Comparison of ENCODE assay signal across 1 fruit fly cellular context in genomic region chr3L:8974478-8975477, dm6.
TF ChIP-seq lines count a peak whose summit lies in the region.

Gene pix (minus strand): TSS chr3L:8974765.
Gene Srp68 (plus strand): TSS chr3L:8975046.

TF ChIP-seq in whole organism, embryonic, 481 proteins besides CTCF, POLR2A, EP300 and RAD21 (continued from another document and continues in another):
- TF ChIP-seq CG16813 (GFP tag; IDR thresholded peaks at IDR 0.05; lab: Robert Waterston, UW; ENCODE audit: partially characterized antibody) (peak; percentile 88), Hr78 (GFP tag; optimal IDR thresholded peaks at IDR 0.05; lab: Kevin White, UChicago) (no peak), Nf-YA (GFP tag; IDR thresholded peaks at IDR 0.05; lab: Robert Waterston, UW) (no peak), Atf3 (GFP tag; optimal IDR thresholded peaks at IDR 0.05; lab: Kevin White, UChicago) (no peak), Dll (GFP tag; IDR thresholded peaks at IDR 0.05; lab: Robert Waterston, UW; ENCODE audit: partially characterized antibody) (peak; percentile 92), CG11560 (tag; IDR thresholded peaks at IDR 0.05; lab: Robert Waterston, UW) (no peak), Neu2 (GFP tag; optimal IDR thresholded peaks at IDR 0.05; lab: Kevin White, UChicago; ENCODE audit: borderline replicate concordance) (no peak), CG10321 (GFP tag; IDR thresholded peaks at IDR 0.05; lab: Robert Waterston, UW) (no peak), trem (tag; optimal IDR thresholded peaks at IDR 0.05; lab: Kevin White, UChicago) (peak; percentile 85), Bgb (GFP tag; IDR thresholded peaks at IDR 0.05; lab: Robert Waterston, UW; ENCODE audit: partially characterized antibody) (peak; percentile 47; the same call in 1 of the 2 replicates), CG14860 (GFP tag; IDR thresholded peaks at IDR 0.05; lab: Robert Waterston, UW; ENCODE audit: partially characterized antibody) (peak; percentile 80), mam (GFP tag; optimal IDR thresholded peaks at IDR 0.05; lab: Kevin White, UChicago) (peak; percentile 39), CG6765 (GFP tag; optimal IDR thresholded peaks at IDR 0.05; lab: Kevin White, UChicago) (peak; percentile 71), CG15269 (tag; optimal IDR thresholded peaks at IDR 0.05; lab: Kevin White, UChicago) (no peak), crp (GFP tag; optimal IDR thresholded peaks at IDR 0.05; lab: Kevin White, UChicago) (peak in 1 of 2 experiments; percentile 36), Abd-B (GFP tag; optimal IDR thresholded peaks at IDR 0.05; lab: Kevin White, UChicago) (peak; percentile 83), Myb (GFP tag; optimal IDR thresholded peaks at IDR 0.05; lab: Kevin White, UChicago) (peak; percentile 16), Lim3 (GFP tag; IDR thresholded peaks at IDR 0.05; lab: Robert Waterston, UW) (no peak), CG8388 (GFP tag; optimal IDR thresholded peaks at IDR 0.05; lab: Kevin White, UChicago) (no peak), Sox102F (GFP tag; optimal IDR thresholded peaks at IDR 0.05; lab: Kevin White, UChicago) (no peak), zen (tag; optimal IDR thresholded peaks at IDR 0.05; lab: Kevin White, UChicago) (peak; percentile 47), Mes4 (GFP tag; optimal IDR thresholded peaks at IDR 0.05; lab: Kevin White, UChicago) (peak; percentile 1), CG18599 (GFP tag; optimal IDR thresholded peaks at IDR 0.05; lab: Kevin White, UChicago) (no peak), Vsx1 (GFP tag; optimal IDR thresholded peaks at IDR 0.05; lab: Kevin White, UChicago) (no peak), Scr (GFP tag; IDR thresholded peaks at IDR 0.05; lab: Robert Waterston, UW; ENCODE audit: partially characterized antibody) (peak; percentile 93), Xbp1 (GFP tag; optimal IDR thresholded peaks at IDR 0.05; lab: Kevin White, UChicago) (peak; percentile 72), Sry-δ (GFP tag; optimal IDR thresholded peaks at IDR 0.05; lab: Kevin White, UChicago) (peak; percentile 84), sima (GFP tag; optimal IDR thresholded peaks at IDR 0.05; lab: Kevin White, UChicago) (no peak), Bdp1 (GFP tag; optimal IDR thresholded peaks at IDR 0.05; lab: Kevin White, UChicago) (peak; percentile 50), gro (GFP tag; optimal IDR thresholded peaks at IDR 0.05; lab: Kevin White, UChicago) (no peak), CG3281 (GFP tag; optimal IDR thresholded peaks at IDR 0.05; lab: Kevin White, UChicago) (peak; percentile 46), tio (GFP tag; optimal IDR thresholded peaks at IDR 0.05; lab: Kevin White, UChicago) (no peak), CG9817 (tag; optimal IDR thresholded peaks at IDR 0.05; lab: Kevin White, UChicago) (peak; percentile 66), ken (GFP tag; IDR thresholded peaks at IDR 0.05; lab: Robert Waterston, UW) (0 out of 3 replicates have a peak, but pooled peaks have one; percentile 48), Rx (GFP tag; IDR thresholded peaks at IDR 0.05; lab: Robert Waterston, UW) (no peak), btn (GFP tag; optimal IDR thresholded peaks at IDR 0.05; lab: Kevin White, UChicago) (no peak), ara (GFP tag; IDR thresholded peaks at IDR 0.05; lab: Robert Waterston, UW) (no peak), CHES-1-like (GFP tag; optimal IDR thresholded peaks at IDR 0.05; lab: Kevin White, UChicago) (peak; percentile 45), ash1 (GFP tag; optimal IDR thresholded peaks at IDR 0.05; lab: Kevin White, UChicago) (no peak), grn (GFP tag; optimal IDR thresholded peaks at IDR 0.05; lab: Kevin White, UChicago) (no peak), CG6272 (GFP tag; IDR thresholded peaks at IDR 0.05; lab: Robert Waterston, UW) (peak; percentile 47; the same call in 1 of the 2 replicates), tin (GFP tag; optimal IDR thresholded peaks at IDR 0.05; lab: Kevin White, UChicago) (peak; percentile 57), CG6854 (GFP tag; optimal IDR thresholded peaks at IDR 0.05; lab: Kevin White, UChicago) (no peak), CG4424 (GFP tag; optimal IDR thresholded peaks at IDR 0.05; lab: Kevin White, UChicago) (peak; percentile 74), Hand (GFP tag; optimal IDR thresholded peaks at IDR 0.05; lab: Kevin White, UChicago) (no peak), Asciz (GFP tag; optimal IDR thresholded peaks at IDR 0.05; lab: Kevin White, UChicago) (no peak), fd3F (GFP tag; optimal IDR thresholded peaks at IDR 0.05; lab: Kevin White, UChicago) (peak; percentile 43), CG14014 (GFP tag; IDR thresholded peaks at IDR 0.05; lab: Robert Waterston, UW) (no peak; the same call in 1 of the 2 replicates), ATbp (GFP tag; optimal IDR thresholded peaks at IDR 0.05; lab: Kevin White, UChicago) (no peak), rib (GFP tag; IDR thresholded peaks at IDR 0.05; lab: Robert Waterston, UW) (no peak), Dref (GFP tag; IDR thresholded peaks at IDR 0.05; lab: Robert Waterston, UW) (peak; percentile 61), CG11247 (GFP tag; IDR thresholded peaks at IDR 0.05; lab: Robert Waterston, UW) (no peak), cad (GFP tag; optimal IDR thresholded peaks at IDR 0.05; lab: Kevin White, UChicago) (no peak), sc (optimal IDR thresholded peaks at IDR 0.05; lab: Kevin White, UChicago) (no peak), sc (GFP tag; optimal IDR thresholded peaks at IDR 0.05; lab: Kevin White, UChicago) (no peak), CG10274 (GFP tag; optimal IDR thresholded peaks at IDR 0.05; lab: Kevin White, UChicago) (no peak), slou (GFP tag; optimal IDR thresholded peaks at IDR 0.05; lab: Kevin White, UChicago) (peak; percentile 57), CG4820 (GFP tag; optimal IDR thresholded peaks at IDR 0.05; lab: Kevin White, UChicago) (peak; percentile 37), B-H2 (GFP tag; optimal IDR thresholded peaks at IDR 0.05; lab: Kevin White, UChicago) (peak; percentile 34), CG2202 (tag; optimal IDR thresholded peaks at IDR 0.05; lab: Kevin White, UChicago) (no peak), CG17568 (GFP tag; optimal IDR thresholded peaks at IDR 0.05; lab: Kevin White, UChicago) (no peak), sens (GFP tag; lab: Kevin White, UChicago) (peak; percentile 91), Poxn (GFP tag; IDR thresholded peaks at IDR 0.05; lab: Robert Waterston, UW) (no peak), CG12219 (GFP tag; optimal IDR thresholded peaks at IDR 0.05; lab: Kevin White, UChicago) (no peak), E2f1 (GFP tag; IDR thresholded peaks at IDR 0.05; lab: Robert Waterston, UW) (no peak), fd102C (GFP tag; optimal IDR thresholded peaks at IDR 0.05; lab: Kevin White, UChicago) (no peak), luna (GFP tag; optimal IDR thresholded peaks at IDR 0.05; lab: Kevin White, UChicago) (no peak), CG13123 (GFP tag; optimal IDR thresholded peaks at IDR 0.05; lab: Kevin White, UChicago) (peak; percentile 34), CG12942 (GFP tag; optimal IDR thresholded peaks at IDR 0.05; lab: Kevin White, UChicago) (peak; percentile 31), ham (GFP tag; IDR thresholded peaks at IDR 0.05; lab: Robert Waterston, UW) (no peak), tap (tag; optimal IDR thresholded peaks at IDR 0.05; lab: Kevin White, UChicago) (no peak), hth (optimal IDR thresholded peaks at IDR 0.05; lab: Kevin White, UChicago) (no peak), CG9876 (GFP tag; optimal IDR thresholded peaks at IDR 0.05; lab: Kevin White, UChicago) (no peak), kah (GFP tag; optimal IDR thresholded peaks at IDR 0.05; lab: Kevin White, UChicago) (peak; percentile 26), row (GFP tag; IDR thresholded peaks at IDR 0.05; lab: Robert Waterston, UW) (peak; percentile 94), CG10543 (GFP tag; optimal IDR thresholded peaks at IDR 0.05; lab: Kevin White, UChicago) (peak; percentile 81), ranshi (GFP tag; IDR thresholded peaks at IDR 0.05; lab: Robert Waterston, UW) (peak; percentile 38; the same call in 1 of the 2 replicates), Dp (GFP tag; optimal IDR thresholded peaks at IDR 0.05; lab: Kevin White, UChicago) (peak; percentile 23), tgo (GFP tag; IDR thresholded peaks at IDR 0.05; lab: Robert Waterston, UW) (peak; percentile 44; the same call in 1 of the 3 replicates), CG12071 (GFP tag; optimal IDR thresholded peaks at IDR 0.05; lab: Kevin White, UChicago) (no peak), CG9215 (GFP tag; IDR thresholded peaks at IDR 0.05; lab: Robert Waterston, UW) (peak; percentile 73; the same call in 1 of the 2 replicates), pfk (GFP tag; optimal IDR thresholded peaks at IDR 0.05; lab: Kevin White, UChicago) (no peak), twi (tag; optimal IDR thresholded peaks at IDR 0.05; lab: Kevin White, UChicago) (peak; percentile 63), p53 (GFP tag; optimal IDR thresholded peaks at IDR 0.05; lab: Kevin White, UChicago) (peak; percentile 66), Ssrp (tag; optimal IDR thresholded peaks at IDR 0.05; lab: Kevin White, UChicago) (peak; percentile 34), CG5245 (GFP tag; optimal IDR thresholded peaks at IDR 0.05; lab: Kevin White, UChicago) (peak; percentile 18), Fer2 (tag; optimal IDR thresholded peaks at IDR 0.05; lab: Kevin White, UChicago) (peak; percentile 59), CG6654 (GFP tag; optimal IDR thresholded peaks at IDR 0.05; lab: Kevin White, UChicago) (no peak), CG11504 (tag; optimal IDR thresholded peaks at IDR 0.05; lab: Kevin White, UChicago) (no peak), dan (GFP tag; IDR thresholded peaks at IDR 0.05; lab: Robert Waterston, UW) (no peak), pzg (GFP tag; optimal IDR thresholded peaks at IDR 0.05; lab: Kevin White, UChicago) (peak; percentile 45), CG30020 (tag; optimal IDR thresholded peaks at IDR 0.05; lab: Kevin White, UChicago) (peak; percentile 78), exex (tag; optimal IDR thresholded peaks at IDR 0.05; lab: Kevin White, UChicago) (peak; percentile 44), sob (GFP tag; IDR thresholded peaks at IDR 0.05; lab: Robert Waterston, UW) (peak; percentile 66), Taf1 (GFP tag; IDR thresholded peaks at IDR 0.05; lab: Robert Waterston, UW) (no peak), Hr3 (GFP tag; optimal IDR thresholded peaks at IDR 0.05; lab: Kevin White, UChicago) (peak; percentile 74), CG1529 (GFP tag; optimal IDR thresholded peaks at IDR 0.05; lab: Kevin White, UChicago) (peak; percentile 55), eyg (GFP tag; optimal IDR thresholded peaks at IDR 0.05; lab: Kevin White, UChicago) (no peak), Lpt (GFP tag; optimal IDR thresholded peaks at IDR 0.05; lab: Kevin White, UChicago) (no peak), MTF-1 (GFP tag; optimal IDR thresholded peaks at IDR 0.05; lab: Kevin White, UChicago; ENCODE audit: borderline replicate concordance) (no peak), CG18476 (GFP tag; optimal IDR thresholded peaks at IDR 0.05; lab: Kevin White, UChicago) (peak; percentile 40), CG1602 (GFP tag; optimal IDR thresholded peaks at IDR 0.05; lab: Kevin White, UChicago) (peak; percentile 53), CG6689 (GFP tag; IDR thresholded peaks at IDR 0.05; lab: Robert Waterston, UW) (no peak), CG4707 (GFP tag; optimal IDR thresholded peaks at IDR 0.05; lab: Kevin White, UChicago) (no peak), CG32532 (GFP tag; IDR thresholded peaks at IDR 0.05; lab: Robert Waterston, UW) (0 out of 2 replicates have a peak, but pooled peaks have one; percentile 29), toy (GFP tag; IDR thresholded peaks at IDR 0.05; lab: Robert Waterston, UW) (no peak), sd (tag; optimal IDR thresholded peaks at IDR 0.05; lab: Kevin White, UChicago) (no peak), crc (GFP tag; optimal IDR thresholded peaks at IDR 0.05; lab: Kevin White, UChicago) (peak; percentile 20), gfzf (GFP tag; optimal IDR thresholded peaks at IDR 0.05; lab: Kevin White, UChicago) (no peak), corto (GFP tag; optimal IDR thresholded peaks at IDR 0.05; lab: Kevin White, UChicago) (no peak), jing (GFP tag; optimal IDR thresholded peaks at IDR 0.05; lab: Kevin White, UChicago) (no peak), BEAF-32 (GFP tag; optimal IDR thresholded peaks at IDR 0.05; lab: Kevin White, UChicago) (peak; percentile 97), CG4328 (GFP tag; optimal IDR thresholded peaks at IDR 0.05; lab: Kevin White, UChicago) (peak; percentile 64), CG8924 (tag; optimal IDR thresholded peaks at IDR 0.05; lab: Kevin White, UChicago) (peak; percentile 75), unc-4 (GFP tag; IDR thresholded peaks at IDR 0.05; lab: Robert Waterston, UW; ENCODE audit: partially characterized antibody) (peak; percentile 78), CG11456 (GFP tag; IDR thresholded peaks at IDR 0.05; lab: Robert Waterston, UW) (no peak), sug (tag; optimal IDR thresholded peaks at IDR 0.05; lab: Kevin White, UChicago) (peak; percentile 79), ase (GFP tag; IDR thresholded peaks at IDR 0.05; lab: Robert Waterston, UW) (no peak), seq (GFP tag; IDR thresholded peaks at IDR 0.05; lab: Robert Waterston, UW) (no peak), Xrp1 (GFP tag; IDR thresholded peaks at IDR 0.05; lab: Robert Waterston, UW) (peak; percentile 59; the same call in 1 of the 2 replicates), Kr (GFP tag; optimal IDR thresholded peaks at IDR 0.05; lab: Kevin White, UChicago) (no peak), CG17802 (tag; optimal IDR thresholded peaks at IDR 0.05; lab: Kevin White, UChicago) (no peak), CG14050 (GFP tag; IDR thresholded peaks at IDR 0.05; lab: Robert Waterston, UW) (no peak), otp (GFP tag; IDR thresholded peaks at IDR 0.05; lab: Robert Waterston, UW) (no peak), NFAT (GFP tag; IDR thresholded peaks at IDR 0.05; lab: Robert Waterston, UW) (0 out of 2 replicates have a peak, but pooled peaks have one; percentile 34), Med (GFP tag; lab: Kevin White, UChicago) (peak; percentile 82), CG11398 (GFP tag; optimal IDR thresholded peaks at IDR 0.05; lab: Kevin White, UChicago) (no peak), z (GFP tag; IDR thresholded peaks at IDR 0.05; lab: Robert Waterston, UW) (no peak), onecut (GFP tag; IDR thresholded peaks at IDR 0.05; lab: Robert Waterston, UW) (0 out of 2 replicates have a peak, but pooled peaks have one; percentile 17), CG15696 (tag; optimal IDR thresholded peaks at IDR 0.05; lab: Kevin White, UChicago) (peak; percentile 66), cato (GFP tag; optimal IDR thresholded peaks at IDR 0.05; lab: Kevin White, UChicago; ENCODE audit: borderline replicate concordance) (peak; percentile 41), CG14441 (GFP tag; IDR thresholded peaks at IDR 0.05; lab: Robert Waterston, UW) (no peak), caup (GFP tag; optimal IDR thresholded peaks at IDR 0.05; lab: Kevin White, UChicago; ENCODE audit: severe bottlenecking) (peak; percentile 65)
